Worm (Caenorhabditis elegans) whole organism, L4 larva: ENCODE results near the gene itr-1.

Source experiments
- F26F4.8 ChIP-seq: fragments of 200-800 bp; sonication (Bioruptor generic); conservative IDR thresholded peaks from 2 replicates; pipeline ENCODE4 v1.3.6; 2022; ENCODE audit warnings: missing genetic modification characterization, missing compliant biosample characterization
- R02D3.7 ChIP-seq: fragments of 150-350 bp; sonication (generic microtip); optimal IDR thresholded peaks from 3 replicates; lab custom pipeline; 2014; ENCODE audit warnings: missing biosample characterization, missing genetic modification characterization
- ceh-32 ChIP-seq: sonication (generic microtip); optimal IDR thresholded peaks from 2 replicates; lab custom pipeline; 2016; ENCODE audit warnings: mild to moderate bottlenecking, missing genetic modification characterization, missing compliant biosample characterization; ENCODE audit not compliant: poor library complexity
- dmd-9 ChIP-seq: fragments of 200-800 bp; sonication (Bioruptor generic); IDR thresholded peaks from 2 replicates; pipeline ENCODE4 v1.3.6; 2022; ENCODE audit warnings: missing genetic modification reagents, missing genetic modification characterization, missing compliant biosample characterization
- lin-13 ChIP-seq: fragments of 150-350 bp; optimal IDR thresholded peaks from 2 replicates; lab custom pipeline; 2014; ENCODE audit warnings: missing biosample characterization, missing genetic modification reagents, missing genetic modification characterization
- pha-4 ChIP-seq, 2 experiments: fragments of 150-350 bp in 1 of 2; fragments of 200-800 bp in 1 of 2; sonication (Bioruptor generic) in 1 of 2; IDR thresholded peaks in 1 of 2; optimal IDR thresholded peaks in 1 of 2; 2 replicates each; pipeline versions ENCODE4 v1.3.6 to Lab custom; 2014 to 2022; ENCODE audit warnings: missing genetic modification characterization in 2 of 2, missing genetic modification reagents in 2 of 2, missing biosample characterization in 1 of 2, missing compliant biosample characterization in 1 of 2
- set-16 ChIP-seq: fragments of 200-800 bp; sonication (Bioruptor generic); IDR thresholded peaks from 2 replicates; pipeline ENCODE4 v1.3.6; 2022; ENCODE audit warnings: missing genetic modification reagents, missing genetic modification characterization, missing compliant biosample characterization
- skn-1 ChIP-seq: fragments of 150-350 bp; optimal IDR thresholded peaks from 2 replicates; lab custom pipeline; 2014; ENCODE audit warnings: missing biosample characterization, missing genetic modification characterization
- unc-130 ChIP-seq: sonication (generic microtip); optimal IDR thresholded peaks from 2 replicates; lab custom pipeline; 2016; ENCODE audit warnings: missing genetic modification reagents, missing genetic modification characterization, missing compliant biosample characterization

- TF ChIP-seq R02D3.7, result no peak
- TF ChIP-seq pha-4 (GFP tag; IDR thresholded peaks at IDR 0.05; lab: Robert Waterston, UW), result no peak
- no peak for TF ChIP-seq pha-4 (tag; optimal IDR thresholded peaks at IDR 0.05; lab: Kevin White, UChicago)
- TF ChIP-seq unc-130 (GFP tag; lab: Kevin White, UChicago), result no peak
- TF ChIP-seq F26F4.8, result no peak
- no peak for TF ChIP-seq set-16
- no peak for TF ChIP-seq ceh-32 (tag; lab: Kevin White, UChicago)
- TF ChIP-seq dmd-9, result no peak
- no peak for TF ChIP-seq skn-1 (tag; lab: Kevin White, UChicago)
- TF ChIP-seq lin-13 (GFP tag; lab: Kevin White, UChicago), result no peak
Observed at ce11 chrIV:7661569-7661968, 13.4 kb upstream of the itr-1 start.
